Worm (Caenorhabditis elegans) whole organism, L4/young adult: ENCODE data around the gene metl-9.

Experiments used
- dao-5 ChIP-seq: sonication (generic microtip); optimal IDR thresholded peaks from 2 replicates; lab custom pipeline; 2016; ENCODE audit warnings: missing genotype, missing genetic modification characterization, moderate library complexity, missing compliant biosample characterization
- him-1 ChIP-seq: sonication (generic microtip); optimal IDR thresholded peaks from 2 replicates; lab custom pipeline; 2016; ENCODE audit warnings: missing genotype, missing genetic modification reagents, missing genetic modification characterization, missing compliant biosample characterization

DNA sequence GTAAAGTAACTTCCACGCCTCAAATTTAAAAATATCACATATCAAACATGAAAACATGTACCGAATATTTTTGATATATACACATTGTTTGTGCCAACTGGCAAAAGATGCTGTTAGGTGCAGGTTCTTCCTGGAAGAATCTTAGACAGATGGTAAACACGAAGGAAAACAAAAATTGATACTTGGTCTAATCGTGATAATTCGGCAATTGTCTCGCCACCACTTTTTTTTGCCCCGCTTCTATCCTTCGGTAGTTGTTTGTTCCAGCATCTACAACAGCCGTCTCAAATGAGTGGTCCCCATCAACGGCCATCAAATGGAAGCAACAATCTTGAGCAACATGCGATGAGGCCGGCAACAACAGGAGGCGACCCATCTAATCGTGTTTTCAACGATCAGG lies 18.5 kb upstream of the metl-9 start:
- no peak for TF ChIP-seq him-1 (tag; lab: Kevin White, UChicago)
- no peak for TF ChIP-seq dao-5 (tag; lab: Kevin White, UChicago)
